Fruit fly (Drosophila melanogaster) whole organism, embryonic: ENCODE measurements around the gene vito.

Experiments
- Ada2b ChIP-seq: fragments of 200-800 bp; sonication (Bioruptor generic); IDR thresholded peaks from 2 replicates; pipeline ENCODE4 v1.3.6; 2022; ENCODE audit warnings: missing biosample characterization, missing genetic modification characterization
- Antp ChIP-seq: fragments of 200-800 bp; sonication (Bioruptor generic); optimal IDR thresholded peaks from 3 replicates; lab custom pipeline; 2016; ENCODE audit warnings: missing biosample characterization, missing genetic modification characterization
- Asciz ChIP-seq: fragments of 200-800 bp; sonication (Bioruptor generic); optimal IDR thresholded peaks from 2 replicates; lab custom pipeline; 2017; ENCODE audit warnings: missing biosample characterization, mild to moderate bottlenecking, missing genetic modification characterization, missing genetic modification reagents
- B-H2 ChIP-seq: fragments of 200-800 bp; sonication (Bioruptor generic); optimal IDR thresholded peaks from 2 replicates; lab custom pipeline; 2018; ENCODE audit warnings: missing biosample characterization, mild to moderate bottlenecking, missing genetic modification characterization
- CG10431 ChIP-seq: fragments of 200-800 bp; sonication (Bioruptor generic); optimal IDR thresholded peaks from 3 replicates; lab custom pipeline; 2018; ENCODE audit warnings: missing biosample characterization, mild to moderate bottlenecking, missing genetic modification characterization
- CG1233 ChIP-seq: fragments of 200-800 bp; sonication (Bioruptor generic); optimal IDR thresholded peaks from 4 replicates; lab custom pipeline; 2018; ENCODE audit warnings: missing biosample characterization, mild to moderate bottlenecking, missing genetic modification characterization
- CG13296 ChIP-seq: fragments of 200-800 bp; sonication (Bioruptor generic); optimal IDR thresholded peaks from 3 replicates; lab custom pipeline; 2018; ENCODE audit warnings: missing biosample characterization, mild to moderate bottlenecking, missing genetic modification characterization
- CG17359 ChIP-seq: fragments of 200-800 bp; sonication (Bioruptor generic); optimal IDR thresholded peaks from 3 replicates; lab custom pipeline; 2018; ENCODE audit warnings: missing biosample characterization, mild to moderate bottlenecking, missing genetic modification characterization, moderate library complexity
- CG2678 ChIP-seq: fragments of 200-800 bp; sonication (Bioruptor generic); optimal IDR thresholded peaks from 3 replicates; lab custom pipeline; 2019; ENCODE audit warnings: missing biosample characterization, mild to moderate bottlenecking, missing genetic modification characterization, moderate library complexity
- CG30020 ChIP-seq: fragments of 200-800 bp; optimal IDR thresholded peaks from 2 replicates; lab custom pipeline; 2019; ENCODE audit warnings: missing biosample characterization, mild to moderate bottlenecking, missing genetic modification characterization, moderate library complexity
- CG30431 ChIP-seq: fragments of 200-800 bp; sonication (Bioruptor generic); optimal IDR thresholded peaks from 2 replicates; lab custom pipeline; 2017; ENCODE audit warnings: missing biosample characterization, missing genetic modification characterization
- CG31388 ChIP-seq: fragments of 200-800 bp; sonication (Bioruptor generic); optimal IDR thresholded peaks from 2 replicates; lab custom pipeline; 2016; ENCODE audit warnings: missing biosample characterization, missing genetic modification characterization
- CG3163 ChIP-seq: fragments of 200-800 bp; sonication (Bioruptor generic); optimal IDR thresholded peaks from 3 replicates; lab custom pipeline; 2016; ENCODE audit warnings: missing biosample characterization, missing genetic modification characterization
- CG3847 ChIP-seq: fragments of 200-800 bp; sonication (Bioruptor generic); IDR thresholded peaks from 2 replicates; pipeline ENCODE4 v1.3.6; 2022; ENCODE audit warnings: missing biosample characterization, missing genetic modification characterization
- CG6689 ChIP-seq: fragments of 200-800 bp; sonication (Bioruptor generic); IDR thresholded peaks from 2 replicates; pipeline ENCODE4 v1.3.6; 2022; ENCODE audit warnings: missing biosample characterization, missing genetic modification characterization
- CG6813 ChIP-seq: fragments of 200-800 bp; sonication (Bioruptor generic); optimal IDR thresholded peaks from 2 replicates; lab custom pipeline; 2017; ENCODE audit warnings: missing biosample characterization, missing genetic modification characterization, mild to moderate bottlenecking, moderate library complexity, missing genetic modification reagents
- CG8944 ChIP-seq: fragments of 200-800 bp; sonication (Bioruptor generic); optimal IDR thresholded peaks from 3 replicates; lab custom pipeline; 2016; ENCODE audit warnings: missing biosample characterization, missing genetic modification characterization
- CG9609 ChIP-seq: fragments of 200-800 bp; sonication (Bioruptor generic); optimal IDR thresholded peaks from 3 replicates; lab custom pipeline; 2016; ENCODE audit warnings: missing biosample characterization, missing genetic modification characterization
- CG9817 ChIP-seq: fragments of 200-800 bp; sonication (Bioruptor generic); optimal IDR thresholded peaks from 2 replicates; lab custom pipeline; 2018; ENCODE audit warnings: missing biosample characterization, mild to moderate bottlenecking, missing genetic modification characterization, moderate library complexity
- CG9932 ChIP-seq: fragments of 200-800 bp; sonication (Bioruptor generic); IDR thresholded peaks from 2 replicates; pipeline ENCODE4 v1.3.6; 2022; ENCODE audit warnings: missing biosample characterization, missing genetic modification characterization
- Drgx ChIP-seq: fragments of 200-800 bp; sonication (Bioruptor generic); IDR thresholded peaks from 2 replicates; pipeline ENCODE4 v1.3.6; 2022; ENCODE audit warnings: missing biosample characterization, missing genetic modification characterization
- Ets97D ChIP-seq: fragments of 200-800 bp; sonication (Bioruptor generic); optimal IDR thresholded peaks from 3 replicates; lab custom pipeline; 2016; ENCODE audit warnings: missing biosample characterization, missing genetic modification characterization
- Fer2 ChIP-seq: fragments of 200-800 bp; sonication (Bioruptor generic); optimal IDR thresholded peaks from 2 replicates; lab custom pipeline; 2018; ENCODE audit warnings: missing biosample characterization, mild to moderate bottlenecking, missing genetic modification characterization, moderate library complexity
- HLH4C ChIP-seq: fragments of 200-800 bp; sonication (Bioruptor generic); IDR thresholded peaks from 3 replicates; pipeline ENCODE4 v1.3.6; 2022; ENCODE audit warnings: missing biosample characterization, missing genetic modification characterization; ENCODE audit not compliant: partially characterized antibody
- HLH54F ChIP-seq: fragments of 200-800 bp; sonication (Bioruptor generic); optimal IDR thresholded peaks from 3 replicates; lab custom pipeline; 2016; ENCODE audit warnings: missing biosample characterization, missing genetic modification characterization
- Hmr ChIP-seq: fragments of 200-800 bp; sonication (Bioruptor generic); optimal IDR thresholded peaks from 3 replicates; lab custom pipeline; 2017; ENCODE audit warnings: mild to moderate bottlenecking, missing biosample characterization, missing genetic modification reagents, missing genetic modification characterization
- Hr3 ChIP-seq: fragments of 200-800 bp; sonication (Bioruptor generic); optimal IDR thresholded peaks from 3 replicates; lab custom pipeline; 2016; ENCODE audit warnings: missing biosample characterization, missing genetic modification characterization
- MBD-R2 ChIP-seq: fragments of 200-800 bp; sonication (Bioruptor generic); IDR thresholded peaks from 2 replicates; pipeline ENCODE4 v1.3.6; 2022; ENCODE audit warnings: missing biosample characterization, missing genetic modification characterization
- NFAT ChIP-seq: fragments of 200-800 bp; sonication (Bioruptor generic); IDR thresholded peaks from 2 replicates; pipeline ENCODE4 v1.3.6; 2022; ENCODE audit warnings: missing biosample characterization, missing genetic modification characterization
- Rfx ChIP-seq: fragments of 200-800 bp; sonication (Bioruptor generic); IDR thresholded peaks from 2 replicates; pipeline ENCODE4 v1.3.6; 2022; ENCODE audit warnings: missing biosample characterization, missing genetic modification characterization
- Sox100B ChIP-seq: fragments of 200-800 bp; sonication (Bioruptor generic); optimal IDR thresholded peaks from 3 replicates; lab custom pipeline; 2018; ENCODE audit warnings: missing biosample characterization, mild to moderate bottlenecking, missing genetic modification characterization
- Taf1 ChIP-seq: fragments of 200-800 bp; sonication (Bioruptor generic); IDR thresholded peaks from 2 replicates; pipeline ENCODE4 v1.3.6; 2022; ENCODE audit warnings: missing biosample characterization, missing genetic modification characterization
- abd-A ChIP-seq: fragments of 200-800 bp; sonication (Bioruptor generic); optimal IDR thresholded peaks from 3 replicates; lab custom pipeline; 2019; ENCODE audit warnings: missing biosample characterization, mild to moderate bottlenecking, missing genetic modification characterization, moderate library complexity
- amos ChIP-seq: fragments of 200-800 bp; sonication (Bioruptor generic); IDR thresholded peaks from 2 replicates; pipeline ENCODE4 v1.3.6; 2022; ENCODE audit warnings: missing biosample characterization, missing genetic modification characterization; ENCODE audit not compliant: partially characterized antibody
- bsh ChIP-seq, 2 experiments: fragments of 200-800 bp; sonication (Bioruptor generic); optimal IDR thresholded peaks; 2 replicates each; lab custom pipeline; 2017 to 2018; ENCODE audit warnings: mild to moderate bottlenecking in 2 of 2, missing biosample characterization in 2 of 2, missing genetic modification characterization in 2 of 2, moderate library complexity in 1 of 2
- chn ChIP-seq: fragments of 200-800 bp; sonication (Bioruptor generic); optimal IDR thresholded peaks from 2 replicates; lab custom pipeline; 2016; ENCODE audit warnings: missing biosample characterization, missing genetic modification characterization
- ci ChIP-seq: fragments of 200-800 bp; sonication (Bioruptor generic); IDR thresholded peaks from 3 replicates; pipeline ENCODE4 v1.3.6; 2022; ENCODE audit warnings: missing biosample characterization, missing genetic modification characterization
- dmrt99B ChIP-seq: fragments of 200-800 bp; sonication (Bioruptor generic); optimal IDR thresholded peaks from 2 replicates; lab custom pipeline; 2018; ENCODE audit warnings: missing biosample characterization, mild to moderate bottlenecking, missing genetic modification characterization, moderate library complexity
- fd96Cb ChIP-seq: fragments of 200-800 bp; sonication (Bioruptor generic); optimal IDR thresholded peaks from 2 replicates; lab custom pipeline; 2018; ENCODE audit warnings: missing biosample characterization, mild to moderate bottlenecking, missing genetic modification characterization, moderate library complexity
- lola ChIP-seq, 3 experiments: fragments of >200 bp in 2 of 3; fragments of 200-800 bp in 1 of 3; sonication (Bioruptor generic) in 1 of 3; optimal IDR thresholded peaks; 2 replicates each; lab custom pipeline; 2017 to 2019; ENCODE audit warnings: missing biosample characterization in 3 of 3, missing genetic modification characterization in 3 of 3, mild to moderate bottlenecking in 1 of 3, moderate library complexity in 1 of 3
- mam ChIP-seq: fragments of 200-800 bp; sonication (Bioruptor generic); optimal IDR thresholded peaks from 3 replicates; lab custom pipeline; 2016; ENCODE audit warnings: missing biosample characterization, missing genetic modification characterization
- phol ChIP-seq: fragments of 200-800 bp; sonication (Bioruptor generic); optimal IDR thresholded peaks from 3 replicates; lab custom pipeline; 2018; ENCODE audit warnings: missing biosample characterization, mild to moderate bottlenecking, missing genetic modification characterization, moderate library complexity
- ranshi ChIP-seq: fragments of 200-800 bp; sonication (Bioruptor generic); IDR thresholded peaks from 2 replicates; pipeline ENCODE4 v1.3.6; 2022; ENCODE audit warnings: missing biosample characterization, missing genetic modification characterization
- ro ChIP-seq: fragments of 200-800 bp; sonication (Bioruptor generic); IDR thresholded peaks from 2 replicates; pipeline ENCODE4 v1.3.6; 2022; ENCODE audit warnings: missing biosample characterization, missing genetic modification characterization
- shn ChIP-seq: fragments of 200-800 bp; sonication (Bioruptor generic); optimal IDR thresholded peaks from 3 replicates; lab custom pipeline; 2016; ENCODE audit warnings: missing biosample characterization, missing genetic modification characterization
- slbo ChIP-seq: fragments of 200-800 bp; sonication (Bioruptor generic); IDR thresholded peaks from 2 replicates; pipeline ENCODE4 v1.3.6; 2022; ENCODE audit warnings: missing biosample characterization, missing genetic modification characterization
- tna ChIP-seq: fragments of 200-800 bp; sonication (Bioruptor generic); IDR thresholded peaks from 2 replicates; pipeline ENCODE4 v1.3.6; 2022; ENCODE audit warnings: missing biosample characterization, missing genetic modification characterization; ENCODE audit not compliant: partially characterized antibody
- trem ChIP-seq: fragments of 200-800 bp; optimal IDR thresholded peaks from 3 replicates; lab custom pipeline; 2019; ENCODE audit warnings: missing biosample characterization, mild to moderate bottlenecking, missing genetic modification characterization, moderate library complexity
- wek ChIP-seq: fragments of 200-800 bp; sonication (Bioruptor generic); optimal IDR thresholded peaks from 3 replicates; lab custom pipeline; 2018; ENCODE audit warnings: missing biosample characterization, mild to moderate bottlenecking, missing genetic modification characterization, moderate library complexity
- z ChIP-seq: fragments of 200-800 bp; sonication (Bioruptor generic); IDR thresholded peaks from 3 replicates; pipeline ENCODE4 v1.3.6; 2022; ENCODE audit warnings: missing biosample characterization, missing genetic modification characterization
- zf30C ChIP-seq: fragments of 200-800 bp; sonication (Bioruptor generic); optimal IDR thresholded peaks from 3 replicates; lab custom pipeline; 2018; ENCODE audit warnings: missing biosample characterization, mild to moderate bottlenecking, missing genetic modification characterization

Gene vito

DNA sequence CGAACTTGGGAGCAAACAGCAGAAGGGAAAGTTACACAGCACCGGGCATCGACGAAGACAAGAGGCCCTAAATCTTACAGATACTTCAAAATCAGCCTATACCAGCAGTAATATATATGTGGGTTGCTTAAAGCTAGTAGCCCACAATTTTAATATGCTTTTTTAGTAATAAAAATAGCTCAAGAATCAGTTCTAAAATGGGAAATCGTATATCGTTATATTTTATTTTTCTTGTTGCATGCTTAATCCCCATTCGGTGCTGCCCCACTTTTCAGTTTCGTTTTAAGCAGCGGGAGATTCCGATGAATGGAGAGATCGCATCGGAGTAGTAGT, 30.9 kb upstream of the vito start (continued):
- TF ChIP-seq Asciz (no peak), abd-A (tag; lab: Kevin White, UChicago) (no peak), CG3847 (GFP tag; lab: Robert Waterston, UW) (no peak), CG10431 (GFP tag; lab: Kevin White, UChicago) (no peak), Sox100B (GFP tag; lab: Kevin White, UChicago) (no peak), lola (GFP tag; optimal IDR thresholded peaks at IDR 0.05; lab: Kevin White, UChicago) (no peak), Fer2 (tag; lab: Kevin White, UChicago) (no peak), zf30C (GFP tag; lab: Kevin White, UChicago) (no peak), dmrt99B (tag; lab: Kevin White, UChicago) (peak; percentile 53), CG8944 (GFP tag; lab: Kevin White, UChicago) (no peak), tna (GFP tag; lab: Robert Waterston, UW) (no peak), Taf1 (GFP tag; lab: Robert Waterston, UW) (no peak), chn (GFP tag; lab: Kevin White, UChicago) (no peak), CG1233 (GFP tag; lab: Kevin White, UChicago) (no peak), CG31388 (GFP tag; lab: Kevin White, UChicago) (no peak), amos (GFP tag; lab: Robert Waterston, UW) (no peak), CG6813 (peak; percentile 10), ci (GFP tag; lab: Robert Waterston, UW) (no peak), CG6689 (GFP tag; lab: Robert Waterston, UW) (peak; percentile 26; the same call in 1 of the 2 replicates), MBD-R2 (GFP tag; lab: Robert Waterston, UW) (no peak), CG17359 (tag; lab: Kevin White, UChicago) (peak; percentile 41), Hr3 (GFP tag; lab: Kevin White, UChicago) (no peak), ro (GFP tag; lab: Robert Waterston, UW) (no peak), CG3163 (GFP tag; lab: Kevin White, UChicago) (no peak), trem (no peak), CG9609 (GFP tag; lab: Kevin White, UChicago) (no peak), Drgx (GFP tag; lab: Robert Waterston, UW) (peak; percentile 55), HLH4C (GFP tag; lab: Robert Waterston, UW) (no peak), Ada2b (GFP tag; lab: Robert Waterston, UW) (peak; percentile 36; the same call in 1 of the 2 replicates), z (GFP tag; lab: Robert Waterston, UW) (no peak), slbo (GFP tag; lab: Robert Waterston, UW) (0 out of 2 replicates have a peak, but pooled peaks have one; percentile 18), CG30020 (no peak), CG9932 (GFP tag; lab: Robert Waterston, UW) (peak; percentile 54; the same call in 1 of the 2 replicates), CG9817 (peak; percentile 39), fd96Cb (tag; lab: Kevin White, UChicago) (no peak), NFAT (0 out of 2 replicates have a peak, but pooled peaks have one; percentile 10), ranshi (GFP tag; lab: Robert Waterston, UW) (no peak), bsh (GFP tag; optimal IDR thresholded peaks at IDR 0.05; lab: Kevin White, UChicago) (peak; percentile 29 to 54), wek (GFP tag; lab: Kevin White, UChicago) (no peak), Rfx (GFP tag; lab: Robert Waterston, UW) (peak; percentile 56), Antp (GFP tag; lab: Kevin White, UChicago) (no peak), CG2678 (tag; lab: Kevin White, UChicago) (peak; percentile 46), Hmr (GFP tag; lab: Kevin White, UChicago) (peak; percentile 57), CG30431 (GFP tag; lab: Kevin White, UChicago) (no peak), Ets97D (GFP tag; lab: Kevin White, UChicago) (no peak), mam (peak; percentile 28), HLH54F (GFP tag; lab: Kevin White, UChicago) (no peak), B-H2 (GFP tag; lab: Kevin White, UChicago) (no peak), shn (GFP tag; lab: Kevin White, UChicago) (no peak), phol (peak; percentile 36), CG13296 (GFP tag; lab: Kevin White, UChicago) (peak; percentile 4)
